Fruit fly (Drosophila melanogaster) whole organism, adult: ENCODE measurements around the gene CG11902.

Source experiments
- CG12768 ChIP-seq: fragments of 200-800 bp; sonication (Bioruptor generic); optimal IDR thresholded peaks from 2 replicates; lab custom pipeline; 2017; ENCODE audit warnings: missing biosample characterization, missing genetic modification characterization, mild to moderate bottlenecking, moderate library complexity, missing genetic modification reagents
- CG14711 ChIP-seq: fragments of 200-800 bp; sonication (Bioruptor generic); optimal IDR thresholded peaks from 2 replicates; lab custom pipeline; 2018; ENCODE audit warnings: missing biosample characterization, mild to moderate bottlenecking, missing genetic modification characterization, moderate library complexity
- CG1620 ChIP-seq: fragments of 200-800 bp; sonication (Bioruptor generic); optimal IDR thresholded peaks from 2 replicates; lab custom pipeline; 2016; ENCODE audit warnings: missing biosample characterization, missing genetic modification characterization
- Clk ChIP-seq: fragments of 200-800 bp; sonication (Bioruptor generic); optimal IDR thresholded peaks from 2 replicates; lab custom pipeline; 2017; ENCODE audit warnings: missing biosample characterization, missing genetic modification characterization
- Crg-1 ChIP-seq: fragments of 200-800 bp; sonication (Bioruptor generic); optimal IDR thresholded peaks from 2 replicates; lab custom pipeline; 2016; ENCODE audit warnings: missing biosample characterization, missing genetic modification characterization
- Hr96 ChIP-seq: fragments of 200-800 bp; sonication (Bioruptor generic); optimal IDR thresholded peaks from 2 replicates; lab custom pipeline; 2016; ENCODE audit warnings: missing biosample characterization, missing genetic modification characterization
- ovo ChIP-seq: fragments of 200-800 bp; sonication (Bioruptor generic); optimal IDR thresholded peaks from 2 replicates; lab custom pipeline; 2016; ENCODE audit warnings: missing biosample characterization, missing genetic modification characterization
- pad ChIP-seq: fragments of 200-800 bp; sonication (Bioruptor generic); optimal IDR thresholded peaks from 3 replicates; lab custom pipeline; 2017; ENCODE audit warnings: missing biosample characterization, missing genetic modification characterization, mild to moderate bottlenecking, moderate library complexity, missing genetic modification reagents

dm6 chr3R:25383400-25383799 lies 48.3 kb downstream of the CG11902 start, which contains the start of gene CG31437:
- no peak for TF ChIP-seq CG14711 (tag; lab: Kevin White, UChicago)
- TF ChIP-seq ovo (GFP tag; lab: Kevin White, UChicago), result no peak
- no peak for TF ChIP-seq Hr96
- no peak for TF ChIP-seq Clk (GFP tag; lab: Kevin White, UChicago)
- TF ChIP-seq CG1620 (GFP tag; lab: Kevin White, UChicago), result no peak
- no peak for TF ChIP-seq pad (GFP tag; lab: Kevin White, UChicago)
- no peak for TF ChIP-seq Crg-1 (GFP tag; lab: Kevin White, UChicago)
- TF ChIP-seq CG12768 (GFP tag; lab: Kevin White, UChicago), result no peak
